Worm (Caenorhabditis elegans) whole organism, mixed stage, embryonic: ENCODE results near the gene hyls-1.

Experiments
- mab-5 ChIP-seq: fragments of 150-350 bp; optimal IDR thresholded peaks from 2 replicates; lab custom pipeline; 2014; ENCODE audit warnings: missing biosample characterization, missing genetic modification characterization
- nhr-237 ChIP-seq: fragments of 150-350 bp; optimal IDR thresholded peaks from 2 replicates; lab custom pipeline; 2014; ENCODE audit warnings: missing biosample characterization, missing genetic modification characterization
- unc-39 ChIP-seq: fragments of 150-350 bp; optimal IDR thresholded peaks from 2 replicates; lab custom pipeline; 2014; ENCODE audit warnings: missing biosample characterization, missing genetic modification characterization
- zip-8 ChIP-seq: fragments of 150-350 bp; optimal IDR thresholded peaks from 2 replicates; lab custom pipeline; 2014; ENCODE audit warnings: missing biosample characterization, missing genetic modification characterization

ce11 chrV:7282037-7282436, 44.9 kb downstream of the hyls-1 start, which contains the start of gene C13A2.3:
- no peak for TF ChIP-seq mab-5 (tag; lab: Kevin White, UChicago)
- TF ChIP-seq unc-39, result no peak
- no peak for TF ChIP-seq zip-8 (tag; lab: Kevin White, UChicago)
- TF ChIP-seq nhr-237 (tag; lab: Kevin White, UChicago), result no peak
